Worm (Caenorhabditis elegans) whole organism, L3 larva: ENCODE results near the gene Y14H12A.1.

Source experiments
- ama-1 ChIP-seq: fragments of 150-350 bp; optimal IDR thresholded peaks from 2 replicates; lab custom pipeline; 2018
- ceh-16 ChIP-seq: sonication (generic microtip); optimal IDR thresholded peaks from 2 replicates; lab custom pipeline; 2017; ENCODE audit warnings: missing biosample characterization, missing genetic modification characterization
- daf-12 ChIP-seq: fragments of 150-350 bp; optimal IDR thresholded peaks from 2 replicates; lab custom pipeline; 2014; ENCODE audit warnings: missing biosample characterization, missing genetic modification reagents, missing genetic modification characterization
- egl-27 ChIP-seq: sonication (generic microtip); optimal IDR thresholded peaks from 4 replicates; lab custom pipeline; 2017; ENCODE audit warnings: missing biosample characterization, missing genetic modification reagents, missing genetic modification characterization
- fos-1 ChIP-seq: fragments of 150-350 bp; optimal IDR thresholded peaks from 2 replicates; lab custom pipeline; 2014; ENCODE audit warnings: missing biosample characterization, missing genetic modification characterization
- lin-39 ChIP-seq: fragments of 150-350 bp; optimal IDR thresholded peaks from 2 replicates; lab custom pipeline; 2018; ENCODE audit warnings: missing biosample characterization, missing genetic modification reagents, missing genetic modification characterization
- mdl-1 ChIP-seq: fragments of 150-350 bp; optimal IDR thresholded peaks from 2 replicates; lab custom pipeline; 2014; ENCODE audit warnings: missing biosample characterization, missing genetic modification characterization
- nhr-28 ChIP-seq: fragments of 150-350 bp; optimal IDR thresholded peaks from 2 replicates; lab custom pipeline; 2014; ENCODE audit warnings: missing biosample characterization, missing genetic modification characterization
- sea-2 ChIP-seq: fragments of 150-350 bp; sonication (generic microtip); optimal IDR thresholded peaks from 4 replicates; lab custom pipeline; 2014; ENCODE audit warnings: missing biosample characterization, missing genetic modification reagents, missing genetic modification characterization
- unc-62 ChIP-seq: fragments of 150-350 bp; sonication (generic microtip); optimal IDR thresholded peaks from 4 replicates; lab custom pipeline; 2014; ENCODE audit warnings: missing biosample characterization, missing genetic modification reagents, missing genetic modification characterization
- zag-1 ChIP-seq: fragments of 150-350 bp; optimal IDR thresholded peaks from 2 replicates; lab custom pipeline; 2014; ENCODE audit warnings: missing biosample characterization, missing genetic modification characterization
- ztf-11 ChIP-seq: fragments of 150-350 bp; optimal IDR thresholded peaks from 2 replicates; lab custom pipeline; 2014; ENCODE audit warnings: missing biosample characterization, missing genetic modification characterization

DNA sequence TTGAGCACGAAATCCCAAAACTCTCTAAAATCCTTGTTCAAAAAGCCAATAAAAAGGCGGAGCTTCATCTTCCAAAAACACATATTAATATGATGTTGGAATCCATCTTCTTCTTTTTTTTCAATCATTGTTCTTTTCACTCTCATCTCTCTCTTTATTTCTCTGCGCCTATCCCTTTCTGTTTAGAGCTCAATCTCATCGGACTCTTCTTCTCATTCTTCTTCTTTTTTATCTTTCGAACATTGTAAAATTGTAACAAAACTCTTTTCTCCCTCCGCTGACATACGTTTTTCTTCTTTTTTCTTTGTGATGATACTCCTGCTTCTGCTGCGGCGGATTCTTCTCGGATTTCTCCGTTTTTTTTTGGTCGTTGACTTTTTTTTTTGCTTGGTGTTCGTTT is 36.3 kb upstream of the Y14H12A.1 start:
- TF ChIP-seq sea-2 (no peak), ceh-16 (tag; lab: Kevin White, UChicago) (no peak), unc-62 (GFP tag; lab: Kevin White, UChicago) (no peak), lin-39 (tag; lab: Kevin White, UChicago) (no peak), mdl-1 (tag; lab: Kevin White, UChicago) (no peak), fos-1 (tag; lab: Kevin White, UChicago) (no peak), ama-1 (lab: Kevin White, UChicago) (no peak), daf-12 (tag; lab: Kevin White, UChicago) (no peak), egl-27 (no peak), ztf-11 (tag; lab: Kevin White, UChicago) (no peak), nhr-28 (tag; lab: Kevin White, UChicago) (no peak), zag-1 (tag; lab: Kevin White, UChicago) (no peak)
